Worm (Caenorhabditis elegans) whole organism, L4 larva: Measurements from ENCODE around the gene F58B4.3.

Experiments used
- F49E8.2 ChIP-seq: sonication (generic microtip); optimal IDR thresholded peaks from 2 replicates; lab custom pipeline; 2016; ENCODE audit warnings: missing compliant biosample characterization, mild to moderate bottlenecking, missing genetic modification characterization, borderline replicate concordance
- R02D3.7 ChIP-seq: fragments of 150-350 bp; sonication (generic microtip); optimal IDR thresholded peaks from 3 replicates; lab custom pipeline; 2014; ENCODE audit warnings: missing biosample characterization, missing genetic modification characterization
- T20F7.1 ChIP-seq: fragments of 200-800 bp; sonication (Bioruptor generic); optimal IDR thresholded peaks from 2 replicates; lab custom pipeline; 2018; ENCODE audit warnings: mild to moderate bottlenecking, missing genetic modification characterization, missing compliant biosample characterization
- Y48G9A.11 ChIP-seq: fragments of 200-800 bp; sonication (Bioruptor generic); IDR thresholded peaks from 2 replicates; pipeline ENCODE4 v1.3.6; 2022; ENCODE audit warnings: missing genetic modification reagents, missing genetic modification characterization, missing compliant biosample characterization
- aha-1 ChIP-seq: fragments of 150-350 bp; peaks from one replicate; lab custom pipeline; 2014; ENCODE audit warnings: missing biosample characterization, missing genetic modification characterization
- ceh-20 ChIP-seq: fragments of 200-800 bp; sonication (Bioruptor generic); IDR thresholded peaks from 2 replicates; pipeline ENCODE4 v1.3.6; 2022; ENCODE audit warnings: missing genetic modification reagents, missing genetic modification characterization, missing compliant biosample characterization
- ceh-28 ChIP-seq: fragments of 150-350 bp; optimal IDR thresholded peaks from 2 replicates; lab custom pipeline; 2014; ENCODE audit warnings: missing biosample characterization, missing genetic modification reagents, missing genetic modification characterization
- ceh-32 ChIP-seq: sonication (generic microtip); optimal IDR thresholded peaks from 2 replicates; lab custom pipeline; 2016; ENCODE audit warnings: mild to moderate bottlenecking, missing genetic modification characterization, missing compliant biosample characterization; ENCODE audit not compliant: poor library complexity
- ceh-62 ChIP-seq: sonication (generic microtip); optimal IDR thresholded peaks from 2 replicates; lab custom pipeline; 2017; ENCODE audit warnings: missing biosample characterization, missing genetic modification characterization
- ceh-82 ChIP-seq: sonication (generic microtip); optimal IDR thresholded peaks from 2 replicates; lab custom pipeline; 2017; ENCODE audit warnings: missing biosample characterization, missing genetic modification characterization
- ces-1 ChIP-seq: fragments of 150-350 bp; sonication (generic microtip); optimal IDR thresholded peaks from 4 replicates; lab custom pipeline; 2014; ENCODE audit warnings: missing biosample characterization, missing genetic modification reagents, missing genetic modification characterization
- daf-12 ChIP-seq: fragments of 150-350 bp; optimal IDR thresholded peaks from 2 replicates; lab custom pipeline; 2014; ENCODE audit warnings: missing biosample characterization, missing genetic modification reagents, missing genetic modification characterization
- daf-16 ChIP-seq, 3 experiments: sonication (generic microtip); optimal IDR thresholded peaks; 2 replicates each; lab custom pipeline; 2016 to 2017; ENCODE audit warnings: missing genetic modification characterization in 3 of 3, missing genetic modification reagents in 3 of 3, mild to moderate bottlenecking in 2 of 3, missing compliant biosample characterization in 2 of 3, missing biosample characterization in 1 of 3, moderate library complexity in 1 of 3
- daf-19 ChIP-seq: fragments of 200-800 bp; sonication (Bioruptor generic); conservative IDR thresholded peaks from 2 replicates; pipeline ENCODE4 v1.3.6; 2022; ENCODE audit warnings: missing genetic modification characterization, missing compliant biosample characterization
- daf-8 ChIP-seq: fragments of 200-800 bp; sonication (Bioruptor generic); IDR thresholded peaks from 2 replicates; pipeline ENCODE4 v1.3.6; 2022; ENCODE audit warnings: missing genetic modification characterization, missing compliant biosample characterization
- dmd-8 ChIP-seq: fragments of 200-800 bp; sonication (Bioruptor generic); IDR thresholded peaks from 2 replicates; pipeline ENCODE4 v1.3.6; 2022; ENCODE audit warnings: missing genetic modification characterization, missing compliant biosample characterization
- dmd-9 ChIP-seq: fragments of 200-800 bp; sonication (Bioruptor generic); IDR thresholded peaks from 2 replicates; pipeline ENCODE4 v1.3.6; 2022; ENCODE audit warnings: missing genetic modification reagents, missing genetic modification characterization, missing compliant biosample characterization
- duxl-1 ChIP-seq: sonication (generic microtip); optimal IDR thresholded peaks from 2 replicates; lab custom pipeline; 2016; ENCODE audit warnings: mild to moderate bottlenecking, missing genetic modification characterization, moderate library complexity, missing compliant biosample characterization; ENCODE audit not compliant: poor library complexity
- dve-1 ChIP-seq: sonication (generic microtip); optimal IDR thresholded peaks from 2 replicates; lab custom pipeline; 2017; ENCODE audit warnings: antibody characterized with exemption, mild to moderate bottlenecking, missing genetic modification characterization, missing compliant biosample characterization; ENCODE audit not compliant: insufficient read depth
- hif-1 ChIP-seq, 2 experiments: sonication (generic microtip); optimal IDR thresholded peaks; 2 replicates each; lab custom pipeline; 2016 to 2017; ENCODE audit warnings: missing compliant biosample characterization in 2 of 2, missing genetic modification characterization in 2 of 2, missing genetic modification reagents in 2 of 2, missing genotype in 2 of 2, mild to moderate bottlenecking in 1 of 2
- hlh-30 ChIP-seq: sonication (generic microtip); optimal IDR thresholded peaks from 2 replicates; lab custom pipeline; 2017; ENCODE audit warnings: antibody characterized with exemption, mild to moderate bottlenecking, missing genetic modification characterization, missing compliant biosample characterization; ENCODE audit not compliant: insufficient read depth
- jun-1 ChIP-seq: fragments of 150-350 bp; optimal IDR thresholded peaks from 2 replicates; lab custom pipeline; 2014; ENCODE audit warnings: missing biosample characterization, missing genetic modification reagents, missing genetic modification characterization
- lim-7 ChIP-seq: fragments of 200-800 bp; sonication (Bioruptor generic); IDR thresholded peaks from 2 replicates; pipeline ENCODE4 v1.3.6; 2022; ENCODE audit warnings: missing genetic modification characterization, missing compliant biosample characterization
- lin-38 ChIP-seq: fragments of 200-800 bp; sonication (Bioruptor generic); IDR thresholded peaks from 2 replicates; pipeline ENCODE4 v1.3.6; 2022; ENCODE audit warnings: missing genetic modification reagents, missing genetic modification characterization, missing compliant biosample characterization
- lsy-2 ChIP-seq, 2 experiments: fragments of 150-350 bp in 1 of 2; sonication (generic microtip) in 1 of 2; optimal IDR thresholded peaks; 2 replicates each; lab custom pipeline; 2014 to 2017; ENCODE audit warnings: missing biosample characterization in 2 of 2, missing genetic modification characterization in 2 of 2
- madf-5 ChIP-seq, 2 experiments: fragments of 200-800 bp; sonication (Bioruptor generic); IDR thresholded peaks; 2 replicates each; pipeline ENCODE4 v1.3.6; 2022; ENCODE audit warnings: missing compliant biosample characterization in 2 of 2, missing genetic modification characterization in 2 of 2
- mdl-1 ChIP-seq, 2 experiments: fragments of 150-350 bp in 1 of 2; sonication (generic microtip) in 1 of 2; optimal IDR thresholded peaks; 2 replicates each; lab custom pipeline; 2014 to 2017; ENCODE audit warnings: missing biosample characterization in 2 of 2, missing genetic modification characterization in 2 of 2
- mxl-2 ChIP-seq: fragments of 200-800 bp; sonication (Bioruptor generic); conservative IDR thresholded peaks from 2 replicates; pipeline ENCODE4 v1.3.6; 2022; ENCODE audit warnings: missing genetic modification reagents, missing genetic modification characterization, missing compliant biosample characterization
- nhr-10 ChIP-seq: fragments of 150-350 bp; optimal IDR thresholded peaks from 2 replicates; lab custom pipeline; 2014; ENCODE audit warnings: missing biosample characterization, missing genetic modification characterization
- nhr-111 ChIP-seq: fragments of 200-800 bp; sonication (Bioruptor generic); optimal IDR thresholded peaks from 2 replicates; lab custom pipeline; 2018; ENCODE audit warnings: mild to moderate bottlenecking, missing genetic modification characterization, missing compliant biosample characterization
- nhr-237 ChIP-seq: sonication (generic microtip); optimal IDR thresholded peaks from 2 replicates; lab custom pipeline; 2017; ENCODE audit warnings: missing biosample characterization, missing genetic modification characterization
- nhr-76 ChIP-seq: fragments of 150-350 bp; optimal IDR thresholded peaks from 2 replicates; lab custom pipeline; 2014; ENCODE audit warnings: missing biosample characterization, missing genetic modification characterization
- nhr-77 ChIP-seq: fragments of 150-350 bp; optimal IDR thresholded peaks from 2 replicates; lab custom pipeline; 2014; ENCODE audit warnings: missing biosample characterization, missing genetic modification characterization
- pha-4 ChIP-seq, 2 experiments: fragments of 150-350 bp in 1 of 2; fragments of 200-800 bp in 1 of 2; sonication (Bioruptor generic) in 1 of 2; IDR thresholded peaks in 1 of 2; optimal IDR thresholded peaks in 1 of 2; 2 replicates each; pipeline versions ENCODE4 v1.3.6 to Lab custom; 2014 to 2022; ENCODE audit warnings: missing genetic modification characterization in 2 of 2, missing genetic modification reagents in 2 of 2, missing biosample characterization in 1 of 2, missing compliant biosample characterization in 1 of 2
- php-3 ChIP-seq: fragments of 200-800 bp; sonication (Bioruptor generic); IDR thresholded peaks from 2 replicates; pipeline ENCODE4 v1.3.6; 2022; ENCODE audit warnings: missing genetic modification reagents, missing genetic modification characterization, missing compliant biosample characterization
- pqm-1 ChIP-seq: sonication (generic microtip); optimal IDR thresholded peaks from 2 replicates; lab custom pipeline; 2017; ENCODE audit warnings: missing biosample characterization, missing genetic modification characterization
- saeg-2 ChIP-seq: fragments of 200-800 bp; sonication (Bioruptor generic); IDR thresholded peaks from 2 replicates; pipeline ENCODE4 v1.3.6; 2022; ENCODE audit warnings: missing genetic modification reagents, missing genetic modification characterization, missing compliant biosample characterization
- snpc-4 ChIP-seq: fragments of 150-350 bp; optimal IDR thresholded peaks from 2 replicates; lab custom pipeline; 2014; ENCODE audit warnings: missing biosample characterization, missing genetic modification characterization
- spr-1 ChIP-seq: sonication (generic microtip); optimal IDR thresholded peaks from 2 replicates; lab custom pipeline; 2016; ENCODE audit warnings: mild to moderate bottlenecking, missing genetic modification characterization, missing compliant biosample characterization
- tra-1 ChIP-seq: fragments of 200-800 bp; sonication (Bioruptor generic); IDR thresholded peaks from 2 replicates; pipeline ENCODE4 v1.3.6; 2022; ENCODE audit warnings: missing genetic modification reagents, missing genetic modification characterization, missing compliant biosample characterization
- unc-39 ChIP-seq: sonication (generic microtip); optimal IDR thresholded peaks from 2 replicates; lab custom pipeline; 2017; ENCODE audit warnings: missing biosample characterization, missing genetic modification characterization
- unc-62 ChIP-seq, 3 experiments: fragments of 150-350 bp in 1 of 3; sonication (generic microtip); optimal IDR thresholded peaks in 2 of 3; peaks in 1 of 3; 1 replicate in 1 of 3; 2 replicates in 2 of 3; lab custom pipeline; 2014 to 2017; ENCODE audit warnings: missing biosample characterization in 3 of 3, missing genetic modification characterization in 3 of 3, missing genetic modification reagents in 3 of 3, missing genotype in 1 of 3
- zfp-2 ChIP-seq: sonication (generic microtip); optimal IDR thresholded peaks from 2 replicates; lab custom pipeline; 2016; ENCODE audit warnings: mild to moderate bottlenecking, missing genetic modification characterization, missing compliant biosample characterization
- zfp-3 ChIP-seq: fragments of 200-800 bp; sonication (Bioruptor generic); conservative IDR thresholded peaks from 2 replicates; pipeline ENCODE4 v1.3.6; 2022; ENCODE audit warnings: missing genetic modification reagents, missing genetic modification characterization, missing compliant biosample characterization
- zip-11 ChIP-seq: fragments of 200-800 bp; sonication (Bioruptor generic); IDR thresholded peaks from 2 replicates; pipeline ENCODE4 v1.3.6; 2022; ENCODE audit warnings: missing genetic modification characterization, missing compliant biosample characterization
- zip-2 ChIP-seq: fragments of 150-350 bp; optimal IDR thresholded peaks from 2 replicates; lab custom pipeline; 2014; ENCODE audit warnings: missing biosample characterization, missing genetic modification characterization
- ztf-11 ChIP-seq: fragments of 150-350 bp; optimal IDR thresholded peaks from 2 replicates; lab custom pipeline; 2014; ENCODE audit warnings: missing biosample characterization, missing genetic modification characterization
- ztf-7 ChIP-seq: fragments of 150-350 bp; optimal IDR thresholded peaks from 2 replicates; lab custom pipeline; 2014; ENCODE audit warnings: missing biosample characterization, missing genetic modification characterization

The F58B4.3 gene

ce11 chrV:10938739-10939138 lies 9.1 kb downstream of the F58B4.3 start, which contains the start of gene F17C11.11 (continued):
- TF ChIP-seq nhr-77, result no peak
- TF ChIP-seq hlh-30 (tag; lab: Kevin White, UChicago), result peak; percentile 75
- TF ChIP-seq daf-12 (tag; lab: Kevin White, UChicago), result no peak
- TF ChIP-seq R02D3.7 (tag; lab: Kevin White, UChicago), result no peak
- TF ChIP-seq madf-5 (GFP tag; IDR thresholded peaks at IDR 0.05; lab: Robert Waterston, UW), result no peak
- no peak for TF ChIP-seq nhr-10 (tag; lab: Kevin White, UChicago)
- no peak for TF ChIP-seq daf-19 (GFP tag; lab: Robert Waterston, UW)
- no peak for TF ChIP-seq ceh-20
- TF ChIP-seq lim-7 (GFP tag; lab: Robert Waterston, UW), result no peak
- TF ChIP-seq lsy-2 (tag; optimal IDR thresholded peaks at IDR 0.05; lab: Kevin White, UChicago), result no peak
- TF ChIP-seq ces-1, result no peak
- TF ChIP-seq ceh-62 (tag; lab: Kevin White, UChicago), result no peak
- peak; percentile 83 for TF ChIP-seq aha-1 (tag; lab: Kevin White, UChicago)
- TF ChIP-seq dve-1 (tag; lab: Kevin White, UChicago), result peak; percentile 88
- TF ChIP-seq ztf-7 (tag; lab: Kevin White, UChicago), result peak; percentile 76
- TF ChIP-seq pha-4 (GFP tag; IDR thresholded peaks at IDR 0.05; lab: Robert Waterston, UW), result no peak; the same call in 1 of the 2 replicates
- no peak for TF ChIP-seq pha-4 (tag; optimal IDR thresholded peaks at IDR 0.05; lab: Kevin White, UChicago)
- peak in 1 of 2 experiments; percentile 44 for TF ChIP-seq mdl-1 (tag; optimal IDR thresholded peaks at IDR 0.05; lab: Kevin White, UChicago)
- 0 out of 2 replicates have a peak, but pooled peaks have one; percentile 9 for TF ChIP-seq tra-1 (GFP tag; lab: Robert Waterston, UW)
- TF ChIP-seq saeg-2 (GFP tag; lab: Robert Waterston, UW), result no peak
- no peak for TF ChIP-seq ceh-32 (tag; lab: Kevin White, UChicago)
- TF ChIP-seq zip-2 (tag; lab: Kevin White, UChicago), result peak; percentile 96
- TF ChIP-seq T20F7.1 (GFP tag; lab: Kevin White, UChicago), result no peak
- TF ChIP-seq spr-1 (tag; lab: Kevin White, UChicago), result no peak
- no peak for TF ChIP-seq dmd-8
- TF ChIP-seq nhr-111 (GFP tag; lab: Kevin White, UChicago), result no peak
- TF ChIP-seq ztf-11 (tag; lab: Kevin White, UChicago), result no peak
- peak in 1 of 2 experiments; percentile 6 for TF ChIP-seq hif-1 (tag; optimal IDR thresholded peaks at IDR 0.05; lab: Kevin White, UChicago)
- TF ChIP-seq zip-11, result no peak
- no peak for TF ChIP-seq Y48G9A.11
- TF ChIP-seq pqm-1 (tag; lab: Kevin White, UChicago), result no peak
- no peak for TF ChIP-seq dmd-9 (GFP tag; lab: Robert Waterston, UW)
- TF ChIP-seq php-3, result no peak

- TF ChIP-seq dve-1 (tag; lab: Kevin White, UChicago), result peak; percentile 46
- no peak for TF ChIP-seq ces-1
- no peak for TF ChIP-seq pqm-1 (tag; lab: Kevin White, UChicago)
- TF ChIP-seq unc-39 (tag; lab: Kevin White, UChicago), result no peak
- no peak for TF ChIP-seq T20F7.1 (GFP tag; lab: Kevin White, UChicago)
- TF ChIP-seq daf-8 (GFP tag; lab: Robert Waterston, UW), result no peak
- TF ChIP-seq daf-16 (GFP tag; optimal IDR thresholded peaks at IDR 0.05; lab: Kevin White, UChicago), result no peak
- no peak for TF ChIP-seq daf-16 (tag; optimal IDR thresholded peaks at IDR 0.05; lab: Kevin White, UChicago)
- no peak for TF ChIP-seq snpc-4
- TF ChIP-seq nhr-237 (tag; lab: Kevin White, UChicago), result no peak
- peak; percentile 80 for TF ChIP-seq hlh-30 (tag; lab: Kevin White, UChicago)
- TF ChIP-seq ceh-82 (tag; lab: Kevin White, UChicago), result no peak
- no peak for TF ChIP-seq zfp-2 (tag; lab: Kevin White, UChicago)
- TF ChIP-seq ceh-28 (tag; lab: Kevin White, UChicago), result no peak
- peak; percentile 32; the same call in 1 of the 2 replicates for TF ChIP-seq ceh-20
- TF ChIP-seq duxl-1 (tag; lab: Kevin White, UChicago), result no peak
- TF ChIP-seq F49E8.2 (tag; lab: Kevin White, UChicago), result no peak
- no peak for TF ChIP-seq zfp-3 (GFP tag; lab: Robert Waterston, UW)
- peak in 1 of 2 experiments; percentile 44 for TF ChIP-seq unc-62 (GFP tag; optimal IDR thresholded peaks at IDR 0.05 in 1 of 2; lab: Kevin White, UChicago)
- no peak for TF ChIP-seq unc-62 (tag; optimal IDR thresholded peaks at IDR 0.05; lab: Kevin White, UChicago)
- TF ChIP-seq nhr-76 (tag; lab: Kevin White, UChicago), result no peak
- TF ChIP-seq jun-1 (tag; lab: Kevin White, UChicago), result no peak
- TF ChIP-seq lin-38 (GFP tag; lab: Robert Waterston, UW), result no peak; the same call in 1 of the 2 replicates
- peak; percentile 96 for TF ChIP-seq mxl-2 (GFP tag; lab: Robert Waterston, UW)
Measured at ce11 chrV:10939990-10940570, 10.5 kb downstream of the F58B4.3 start.
